Worm (Caenorhabditis elegans): ENCODE data around the gene dylt-3.

Gene dylt-3

ce11 chrII:8223945-8224344, 42.4 kb downstream of the dylt-3 start:
- TF ChIP-seq T22C8.4 (GFP tag; IDR thresholded peaks at IDR 0.05) (no peak), tab-1 (GFP tag; IDR thresholded peaks at IDR 0.05) (no peak), ztf-29 (GFP tag; IDR thresholded peaks at IDR 0.05) (no peak), klf-2 (GFP tag; conservative IDR thresholded peaks at IDR 0.05) (no peak), ref-1 (GFP tag; conservative IDR thresholded peaks at IDR 0.05) (no peak), med-1 (GFP tag; optimal IDR thresholded peaks at IDR 0.05; ENCODE audit: insufficient read depth) (no peak), ztf-23 (GFP tag; IDR thresholded peaks at IDR 0.05) (no peak)

ce11 chrII:8224623-8225022, 43.1 kb downstream of the dylt-3 start:
- TF ChIP-seq flt-1 (GFP tag; IDR thresholded peaks at IDR 0.05), result no peak
- TF ChIP-seq med-1 (GFP tag; optimal IDR thresholded peaks at IDR 0.05; ENCODE audit: insufficient read depth), result no peak
- TF ChIP-seq klf-2 (GFP tag; conservative IDR thresholded peaks at IDR 0.05), result no peak
- TF ChIP-seq ztf-29 (GFP tag; IDR thresholded peaks at IDR 0.05), result no peak
- TF ChIP-seq cog-1 (tag; optimal IDR thresholded peaks at IDR 0.05), result no peak
- no peak for TF ChIP-seq T22C8.4 (GFP tag; IDR thresholded peaks at IDR 0.05)
- TF ChIP-seq ztf-23 (GFP tag; IDR thresholded peaks at IDR 0.05), result no peak
- no peak for TF ChIP-seq tab-1 (GFP tag; IDR thresholded peaks at IDR 0.05)
- TF ChIP-seq ref-1 (GFP tag; conservative IDR thresholded peaks at IDR 0.05), result no peak

- TF ChIP-seq cog-1 (tag; optimal IDR thresholded peaks at IDR 0.05) (no peak), klf-2 (GFP tag; conservative IDR thresholded peaks at IDR 0.05) (no peak), med-1 (GFP tag; optimal IDR thresholded peaks at IDR 0.05; ENCODE audit: insufficient read depth) (no peak), ztf-23 (GFP tag; IDR thresholded peaks at IDR 0.05) (no peak), flt-1 (GFP tag; IDR thresholded peaks at IDR 0.05) (no peak), ref-1 (GFP tag; conservative IDR thresholded peaks at IDR 0.05) (no peak), ztf-29 (GFP tag; IDR thresholded peaks at IDR 0.05) (no peak), T22C8.4 (GFP tag; IDR thresholded peaks at IDR 0.05) (no peak)
These were observed 43.8 kb downstream of the dylt-3 start for ce11 chrII:8225347-8225746.

ce11 chrII:8225914-8226313, 44.4 kb downstream of the dylt-3 start:
- TF ChIP-seq tab-1 (GFP tag; IDR thresholded peaks at IDR 0.05) (no peak), ztf-23 (GFP tag; IDR thresholded peaks at IDR 0.05) (no peak)

ce11 chrII:8226475-8226874, 44.9 kb downstream of the dylt-3 start:
- TF ChIP-seq tab-1 (GFP tag; IDR thresholded peaks at IDR 0.05), result no peak

ce11 chrII:8230976-8231375, 49.4 kb downstream of the dylt-3 start, which contains the start of gene M110.9:
Gene M110.9 (plus strand): TSS chrII:8231276.
- TF ChIP-seq cog-1 (tag; optimal IDR thresholded peaks at IDR 0.05), result no peak
- no peak for TF ChIP-seq flt-1 (GFP tag; IDR thresholded peaks at IDR 0.05)
- TF ChIP-seq ztf-29 (GFP tag; IDR thresholded peaks at IDR 0.05), result no peak
- no peak for TF ChIP-seq ref-1 (GFP tag; conservative IDR thresholded peaks at IDR 0.05)
- TF ChIP-seq ztf-23 (GFP tag; IDR thresholded peaks at IDR 0.05), result no peak
- TF ChIP-seq T22C8.4 (GFP tag; IDR thresholded peaks at IDR 0.05), result no peak
- TF ChIP-seq med-1 (GFP tag; optimal IDR thresholded peaks at IDR 0.05; ENCODE audit: insufficient read depth), result no peak
- no peak for TF ChIP-seq tab-1 (GFP tag; IDR thresholded peaks at IDR 0.05)
- no peak for TF ChIP-seq klf-2 (GFP tag; conservative IDR thresholded peaks at IDR 0.05)

Measured in whole organism, midembryonic.